Worm (Caenorhabditis elegans) whole organism, early embryonic: Measurements from ENCODE around the gene R03D7.2.

Source experiments
- B0310.2 ChIP-seq: sonication (generic microtip); optimal IDR thresholded peaks from 2 replicates; lab custom pipeline; 2016; ENCODE audit warnings: mild to moderate bottlenecking, missing genetic modification characterization, missing compliant biosample characterization
- F13C5.2 ChIP-seq: sonication (generic microtip); optimal IDR thresholded peaks from 2 replicates; lab custom pipeline; 2017; ENCODE audit warnings: mild to moderate bottlenecking, missing genetic modification characterization, inconsistent platforms, missing compliant biosample characterization
- ama-1 ChIP-seq: fragments of 150-350 bp; optimal IDR thresholded peaks from 2 replicates; lab custom pipeline; 2014
- ceh-13 ChIP-seq: fragments of 200-800 bp; sonication (Bioruptor generic); optimal IDR thresholded peaks from 2 replicates; lab custom pipeline; 2018; ENCODE audit warnings: mild to moderate bottlenecking, missing genetic modification characterization, missing compliant biosample characterization
- flt-1 ChIP-seq: fragments of 200-800 bp; sonication (Bioruptor generic); IDR thresholded peaks from 2 replicates; pipeline ENCODE4 v1.3.6; 2022; ENCODE audit warnings: missing genetic modification characterization, missing compliant biosample characterization
- hmbx-1 ChIP-seq: sonication (generic microtip); optimal IDR thresholded peaks from 2 replicates; lab custom pipeline; 2016; ENCODE audit warnings: mild to moderate bottlenecking, missing genetic modification characterization, missing compliant biosample characterization
- hmg-4 ChIP-seq: fragments of 200-800 bp; sonication (Bioruptor generic); optimal IDR thresholded peaks from 2 replicates; lab custom pipeline; 2018; ENCODE audit warnings: mild to moderate bottlenecking, missing genetic modification characterization, missing compliant biosample characterization
- hnd-1 ChIP-seq: sonication (generic microtip); optimal IDR thresholded peaks from 2 replicates; lab custom pipeline; 2016; ENCODE audit warnings: missing genetic modification characterization, missing compliant biosample characterization
- sea-1 ChIP-seq: fragments of 200-800 bp; sonication (Bioruptor generic); conservative IDR thresholded peaks from 2 replicates; pipeline ENCODE4 v1.3.6; 2022; ENCODE audit warnings: missing genetic modification characterization, missing compliant biosample characterization
- tbx-11 ChIP-seq: fragments of 200-800 bp; sonication (Bioruptor generic); IDR thresholded peaks from 2 replicates; pipeline ENCODE4 v1.3.6; 2022; ENCODE audit warnings: missing genetic modification characterization, missing compliant biosample characterization
- tbx-37 ChIP-seq: fragments of 200-800 bp; sonication (Bioruptor generic); conservative IDR thresholded peaks from 2 replicates; pipeline ENCODE4 v1.3.6; 2022; ENCODE audit warnings: missing genetic modification reagents, missing genetic modification characterization, missing compliant biosample characterization

- no peak for TF ChIP-seq F13C5.2
- no peak for TF ChIP-seq hmg-4 (GFP tag; lab: Kevin White, UChicago)
- no peak for TF ChIP-seq ama-1 (lab: Kevin White, UChicago)
- no peak for TF ChIP-seq tbx-37 (GFP tag; lab: Robert Waterston, UW)
- no peak for TF ChIP-seq ceh-13 (GFP tag; lab: Kevin White, UChicago)
- TF ChIP-seq hnd-1 (tag; lab: Kevin White, UChicago): no peak
- TF ChIP-seq B0310.2 (tag; lab: Kevin White, UChicago): no peak
- no peak for TF ChIP-seq tbx-11 (GFP tag; lab: Robert Waterston, UW)
- no peak for TF ChIP-seq sea-1 (GFP tag; lab: Robert Waterston, UW)
- TF ChIP-seq flt-1 (GFP tag; lab: Robert Waterston, UW): no peak
- TF ChIP-seq hmbx-1 (tag; lab: Kevin White, UChicago): no peak
Measured at ce11 chrII:10902104-10902503, 32.9 kb downstream of the R03D7.2 start, which contains the start of gene gly-1.
